Worm (Caenorhabditis elegans) whole organism, mixed stage, embryonic: ENCODE results near the gene atg-9.

ENCODE experiments used
- M03D4.4 ChIP-seq: sonication (generic microtip); optimal IDR thresholded peaks from 2 replicates; lab custom pipeline; 2017; ENCODE audit warnings: mild to moderate bottlenecking, missing genetic modification characterization, missing compliant biosample characterization
- blmp-1 ChIP-seq: fragments of 150-350 bp; optimal IDR thresholded peaks from 2 replicates; lab custom pipeline; 2014; ENCODE audit warnings: missing biosample characterization, missing genetic modification characterization
- ceh-39 ChIP-seq: fragments of 150-350 bp; optimal IDR thresholded peaks from 2 replicates; lab custom pipeline; 2014; ENCODE audit warnings: missing biosample characterization, missing genetic modification characterization
- ceh-43 ChIP-seq: fragments of 200-800 bp; sonication (Bioruptor generic); optimal IDR thresholded peaks from 2 replicates; lab custom pipeline; 2018; ENCODE audit warnings: mild to moderate bottlenecking, missing genetic modification characterization, moderate library complexity, missing compliant biosample characterization
- ceh-83 ChIP-seq: fragments of 200-800 bp; sonication (Bioruptor generic); optimal IDR thresholded peaks from 2 replicates; lab custom pipeline; 2018; ENCODE audit warnings: mild to moderate bottlenecking, missing genetic modification characterization, missing compliant biosample characterization
- ces-1 ChIP-seq: fragments of 150-350 bp; optimal IDR thresholded peaks from 2 replicates; lab custom pipeline; 2014; ENCODE audit warnings: missing biosample characterization, missing genetic modification reagents, missing genetic modification characterization
- cnd-1 ChIP-seq: fragments of 200-800 bp; sonication (Bioruptor generic); optimal IDR thresholded peaks from 2 replicates; lab custom pipeline; 2018; ENCODE audit warnings: mild to moderate bottlenecking, missing genetic modification characterization, missing compliant biosample characterization
- elt-1 ChIP-seq: sonication (generic microtip); optimal IDR thresholded peaks from 2 replicates; lab custom pipeline; 2017; ENCODE audit warnings: missing genetic modification characterization, mild to moderate bottlenecking, missing compliant biosample characterization, antibody characterized with exemption, moderate library complexity, borderline replicate concordance; ENCODE audit not compliant: insufficient read depth
- elt-3 ChIP-seq: fragments of 150-350 bp; optimal IDR thresholded peaks from 2 replicates; lab custom pipeline; 2014; ENCODE audit warnings: missing biosample characterization, missing genetic modification characterization
- flh-1 ChIP-seq: fragments of 200-800 bp; sonication (Bioruptor generic); optimal IDR thresholded peaks from 2 replicates; lab custom pipeline; 2018; ENCODE audit warnings: mild to moderate bottlenecking, missing genetic modification characterization, moderate library complexity, missing compliant biosample characterization
- ham-2 ChIP-seq: fragments of 200-800 bp; sonication (Bioruptor generic); optimal IDR thresholded peaks from 2 replicates; lab custom pipeline; 2018; ENCODE audit warnings: mild to moderate bottlenecking, missing genetic modification characterization, missing compliant biosample characterization
- hlh-1 ChIP-seq: fragments of 150-350 bp; optimal IDR thresholded peaks from 2 replicates; lab custom pipeline; 2014; ENCODE audit warnings: missing biosample characterization, missing genetic modification reagents, missing genetic modification characterization
- lin-13 ChIP-seq: fragments of 150-350 bp; optimal IDR thresholded peaks from 2 replicates; lab custom pipeline; 2014; ENCODE audit warnings: missing biosample characterization, missing genetic modification characterization
- lin-32 ChIP-seq: fragments of 200-800 bp; sonication (Bioruptor generic); optimal IDR thresholded peaks from 2 replicates; lab custom pipeline; 2018; ENCODE audit warnings: mild to moderate bottlenecking, missing genetic modification characterization, missing compliant biosample characterization
- lsy-2 ChIP-seq: fragments of 150-350 bp; optimal IDR thresholded peaks from 2 replicates; lab custom pipeline; 2014; ENCODE audit warnings: missing biosample characterization, missing genetic modification characterization
- mab-5 ChIP-seq: fragments of 150-350 bp; optimal IDR thresholded peaks from 2 replicates; lab custom pipeline; 2014; ENCODE audit warnings: missing biosample characterization, missing genetic modification characterization
- mep-1 ChIP-seq: fragments of 150-350 bp; optimal IDR thresholded peaks from 2 replicates; lab custom pipeline; 2017; ENCODE audit warnings: missing biosample characterization, missing genetic modification reagents, missing genetic modification characterization, inconsistent platforms
- mls-2 ChIP-seq: sonication (generic microtip); optimal IDR thresholded peaks from 2 replicates; lab custom pipeline; 2016; ENCODE audit warnings: mild to moderate bottlenecking, missing genetic modification characterization, moderate library complexity, missing compliant biosample characterization
- nhr-2 ChIP-seq: fragments of 150-350 bp; optimal IDR thresholded peaks from 2 replicates; lab custom pipeline; 2014; ENCODE audit warnings: missing biosample characterization, missing genetic modification characterization
- nhr-237 ChIP-seq: fragments of 150-350 bp; optimal IDR thresholded peaks from 2 replicates; lab custom pipeline; 2014; ENCODE audit warnings: missing biosample characterization, missing genetic modification characterization
- nhr-28 ChIP-seq: fragments of 150-350 bp; optimal IDR thresholded peaks from 2 replicates; lab custom pipeline; 2014; ENCODE audit warnings: missing biosample characterization, missing genetic modification characterization
- nhr-76 ChIP-seq: sonication (generic microtip); optimal IDR thresholded peaks from 2 replicates; lab custom pipeline; 2017; ENCODE audit warnings: missing biosample characterization, missing genetic modification characterization
- pha-4 ChIP-seq: fragments of 150-350 bp; optimal IDR thresholded peaks from 2 replicates; lab custom pipeline; 2018; ENCODE audit warnings: missing biosample characterization, missing genetic modification reagents, missing genetic modification characterization
- sem-2 ChIP-seq: fragments of 200-800 bp; sonication (Bioruptor generic); optimal IDR thresholded peaks from 2 replicates; lab custom pipeline; 2018; ENCODE audit warnings: mild to moderate bottlenecking, missing genetic modification characterization, missing compliant biosample characterization
- sptf-1 ChIP-seq: sonication (generic microtip); optimal IDR thresholded peaks from 2 replicates; lab custom pipeline; 2017; ENCODE audit warnings: mild to moderate bottlenecking, missing genetic modification characterization, moderate library complexity, missing compliant biosample characterization
- tbx-8 ChIP-seq: fragments of 200-800 bp; sonication (Bioruptor generic); optimal IDR thresholded peaks from 2 replicates; lab custom pipeline; 2018; ENCODE audit warnings: mild to moderate bottlenecking, missing genetic modification characterization, moderate library complexity, missing compliant biosample characterization
- unc-120 ChIP-seq: sonication (generic microtip); optimal IDR thresholded peaks from 2 replicates; lab custom pipeline; 2017; ENCODE audit warnings: missing genetic modification characterization, missing compliant biosample characterization; ENCODE audit not compliant: poor library complexity, severe bottlenecking
- unc-39 ChIP-seq: fragments of 150-350 bp; optimal IDR thresholded peaks from 2 replicates; lab custom pipeline; 2014; ENCODE audit warnings: missing biosample characterization, missing genetic modification characterization
- unc-62 ChIP-seq: fragments of 150-350 bp; optimal IDR thresholded peaks from 2 replicates; lab custom pipeline; 2014; ENCODE audit warnings: missing biosample characterization, missing genetic modification reagents, missing genetic modification characterization
- zip-8 ChIP-seq: fragments of 150-350 bp; optimal IDR thresholded peaks from 2 replicates; lab custom pipeline; 2014; ENCODE audit warnings: missing biosample characterization, missing genetic modification characterization

The atg-9 gene

ce11 chrV:349054-349453 lies at the start of gene atg-9:
atg-9 (plus strand) TSS chrV:349385.
- peak; percentile 83 for TF ChIP-seq cnd-1 (tag; lab: Kevin White, UChicago)
- TF ChIP-seq mab-5 (tag; lab: Kevin White, UChicago), result no peak
- peak; percentile 28 for TF ChIP-seq ceh-39
- peak; percentile 39 for TF ChIP-seq lin-13 (tag; lab: Kevin White, UChicago)
- TF ChIP-seq nhr-28 (tag; lab: Kevin White, UChicago), result no peak
- TF ChIP-seq blmp-1 (tag; lab: Kevin White, UChicago), result no peak
- TF ChIP-seq flh-1 (GFP tag; lab: Kevin White, UChicago), result no peak
- peak; percentile 12 for TF ChIP-seq mls-2 (tag; lab: Kevin White, UChicago)
- no peak for TF ChIP-seq unc-120
- TF ChIP-seq ham-2 (GFP tag; lab: Kevin White, UChicago), result no peak
- peak; percentile 30 for TF ChIP-seq lin-32 (GFP tag; lab: Kevin White, UChicago)
- TF ChIP-seq ceh-83 (GFP tag; lab: Kevin White, UChicago), result no peak
- no peak for TF ChIP-seq nhr-2 (tag; lab: Kevin White, UChicago)
- no peak for TF ChIP-seq ceh-43 (GFP tag; lab: Kevin White, UChicago)
- TF ChIP-seq zip-8 (tag; lab: Kevin White, UChicago), result no peak
- TF ChIP-seq hlh-1 (tag; lab: Kevin White, UChicago), result peak; percentile 62
- peak; percentile 48 for TF ChIP-seq sptf-1 (tag; lab: Kevin White, UChicago)
- TF ChIP-seq mep-1 (tag; lab: Kevin White, UChicago), result peak; percentile 73
- no peak for TF ChIP-seq unc-39 (tag; lab: Kevin White, UChicago)
- no peak for TF ChIP-seq sem-2 (GFP tag; lab: Kevin White, UChicago)
- no peak for TF ChIP-seq pha-4

DNA sequence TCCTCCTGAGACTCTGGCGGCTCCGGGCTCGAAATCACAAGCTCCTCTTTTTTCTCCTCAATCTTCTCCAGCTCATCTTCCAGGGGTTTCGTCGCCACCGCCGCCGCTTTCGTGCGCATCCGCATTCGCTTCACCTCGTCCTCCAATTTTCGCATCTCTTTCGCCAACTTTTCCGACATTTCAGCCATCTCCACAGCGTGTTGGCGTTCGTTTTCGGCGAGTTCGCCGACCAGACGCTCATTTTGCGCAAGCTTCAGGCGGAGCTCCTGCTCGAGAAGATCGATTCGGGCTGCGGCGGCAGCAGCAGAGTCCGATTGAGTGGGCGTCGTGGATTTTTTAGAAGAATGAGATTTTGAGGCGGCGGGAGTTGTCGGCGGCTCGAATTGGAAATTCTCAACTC lies 45.9 kb upstream of the atg-9 start:
- TF ChIP-seq blmp-1 (tag; lab: Kevin White, UChicago), result no peak
- no peak for TF ChIP-seq zip-8 (tag; lab: Kevin White, UChicago)
- TF ChIP-seq tbx-8 (GFP tag; lab: Kevin White, UChicago), result no peak

DNA sequence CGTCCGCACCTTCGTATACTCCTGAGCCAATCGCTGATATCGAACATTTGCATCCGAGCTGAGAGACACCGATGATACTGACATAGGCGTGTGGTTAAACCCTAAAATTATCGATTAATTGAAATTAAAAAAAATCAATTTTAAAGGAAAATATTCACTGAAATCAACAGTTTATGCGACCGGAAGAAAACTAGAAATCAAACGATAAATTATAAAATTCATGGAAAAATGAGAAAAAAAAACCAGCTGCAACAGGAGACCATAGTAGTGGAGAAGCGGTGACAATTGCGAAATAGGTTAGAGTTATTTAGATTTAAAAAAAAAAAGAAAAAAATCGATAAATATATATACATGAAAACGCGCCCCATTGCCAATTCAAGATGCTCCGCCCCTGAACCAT lies 44.6 kb upstream of the atg-9 start, which contains the start of gene F33E11.3:
F33E11.3 (minus strand) TSS at position 101 of the 400 bp plus-strand sequence.
- no peak for TF ChIP-seq ham-2 (GFP tag; lab: Kevin White, UChicago)
- TF ChIP-seq ceh-83 (GFP tag; lab: Kevin White, UChicago), result no peak
- TF ChIP-seq unc-120, result no peak
- TF ChIP-seq lsy-2, result no peak
- TF ChIP-seq elt-1 (tag; lab: Kevin White, UChicago), result no peak
- no peak for TF ChIP-seq elt-3
- no peak for TF ChIP-seq mls-2 (tag; lab: Kevin White, UChicago)
- no peak for TF ChIP-seq nhr-237 (tag; lab: Kevin White, UChicago)
- no peak for TF ChIP-seq unc-39 (tag; lab: Kevin White, UChicago)

- peak; percentile 77 for TF ChIP-seq ces-1 (GFP tag; lab: Kevin White, UChicago)
- TF ChIP-seq sptf-1 (tag; lab: Kevin White, UChicago), result peak; percentile 60
- TF ChIP-seq lin-13 (tag; lab: Kevin White, UChicago), result no peak
- TF ChIP-seq mls-2 (tag; lab: Kevin White, UChicago), result peak; percentile 28
- TF ChIP-seq M03D4.4 (tag; lab: Kevin White, UChicago), result peak; percentile 33
- no peak for TF ChIP-seq ceh-83 (GFP tag; lab: Kevin White, UChicago)
- no peak for TF ChIP-seq nhr-76 (tag; lab: Kevin White, UChicago)
- TF ChIP-seq ceh-43 (GFP tag; lab: Kevin White, UChicago), result peak; percentile 73
- TF ChIP-seq nhr-237 (tag; lab: Kevin White, UChicago), result no peak
Measured at ce11 chrV:311485-312090, 37.6 kb upstream of the atg-9 start, which contains the start of gene phf-10. phf-10 (minus strand) TSS chrV:311565.

DNA sequence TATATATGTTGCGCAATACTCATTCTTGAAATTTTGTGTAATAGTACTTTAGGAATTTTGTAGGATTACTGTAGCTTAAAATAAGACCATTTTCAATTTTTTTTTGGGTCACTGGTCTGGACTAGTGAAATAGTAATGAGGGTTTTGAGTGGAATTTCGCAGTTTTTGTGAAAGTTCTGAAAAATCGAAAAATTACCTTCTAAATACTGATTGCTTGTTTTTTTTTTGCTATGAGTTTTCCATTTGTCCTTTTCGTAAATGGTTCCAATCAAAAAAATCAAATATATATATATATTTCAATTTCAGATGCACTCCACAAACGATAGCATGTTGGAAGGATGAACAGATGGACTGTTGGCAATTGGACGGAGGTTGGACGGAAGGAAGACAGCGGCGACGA lies 36.8 kb upstream of the atg-9 start, which contains the start of gene nhr-15:
nhr-15 (plus strand) TSS at position 301 of the 400 bp plus-strand sequence.
- TF ChIP-seq unc-62 (GFP tag; lab: Kevin White, UChicago) (no peak), zip-8 (tag; lab: Kevin White, UChicago) (peak; percentile 77)
